Worm (Caenorhabditis elegans): ENCODE results near the gene C02F5.2.

The C02F5.2 gene

ce11 chrIII:8249381-8249780, at the start of gene C02F5.2, which contains the start of gene C02F5.10:
Gene C02F5.2 (plus strand): TSS chrIII:8249619.
Gene C02F5.10 (minus strand): TSS chrIII:8249481.
- no peak for TF ChIP-seq unc-62 (GFP tag; optimal IDR thresholded peaks at IDR 0.05)

ce11 chrIII:8201117-8201516, 48.3 kb upstream of the C02F5.2 start, which contains the start of gene unc-36:
Gene unc-36 (minus strand): TSS chrIII:8201217.
- no peak for TF ChIP-seq unc-62 (GFP tag; optimal IDR thresholded peaks at IDR 0.05)

- no peak for TF ChIP-seq unc-62 (GFP tag; optimal IDR thresholded peaks at IDR 0.05)
These were observed 47.7 kb upstream of the C02F5.2 start for ce11 chrIII:8201760-8202159.

DNA sequence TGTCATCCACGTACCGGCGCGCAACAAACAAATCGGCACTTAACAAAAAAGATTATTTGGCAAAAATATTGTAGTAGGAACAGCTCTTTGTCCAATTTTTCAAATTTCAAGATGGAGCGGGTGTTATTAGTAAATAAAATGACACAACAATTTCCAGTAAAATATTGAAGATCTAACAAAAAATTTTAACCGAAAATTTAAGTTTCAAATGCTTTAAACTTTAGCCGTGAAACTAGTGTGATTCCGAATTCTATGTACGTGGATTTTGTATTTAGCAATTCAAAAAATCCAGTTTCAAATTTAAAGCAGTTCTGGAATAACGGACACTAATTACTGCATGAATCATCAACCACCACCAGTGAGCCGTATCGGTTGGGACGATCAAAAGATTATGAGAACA, 46.7 kb upstream of the C02F5.2 start, which contains the start of gene snb-5:
Gene snb-5 (plus strand): TSS at position 301 of the 400 bp plus-strand sequence.
- TF ChIP-seq unc-62 (GFP tag; optimal IDR thresholded peaks at IDR 0.05): no peak

- no peak for TF ChIP-seq unc-62 (GFP tag; optimal IDR thresholded peaks at IDR 0.05)
These were observed 39.6 kb upstream of the C02F5.2 start, which contains the start of gene C30A5.10 for ce11 chrIII:8209775-8210174. Gene C30A5.10 (minus strand): TSS chrIII:8209875.

DNA sequence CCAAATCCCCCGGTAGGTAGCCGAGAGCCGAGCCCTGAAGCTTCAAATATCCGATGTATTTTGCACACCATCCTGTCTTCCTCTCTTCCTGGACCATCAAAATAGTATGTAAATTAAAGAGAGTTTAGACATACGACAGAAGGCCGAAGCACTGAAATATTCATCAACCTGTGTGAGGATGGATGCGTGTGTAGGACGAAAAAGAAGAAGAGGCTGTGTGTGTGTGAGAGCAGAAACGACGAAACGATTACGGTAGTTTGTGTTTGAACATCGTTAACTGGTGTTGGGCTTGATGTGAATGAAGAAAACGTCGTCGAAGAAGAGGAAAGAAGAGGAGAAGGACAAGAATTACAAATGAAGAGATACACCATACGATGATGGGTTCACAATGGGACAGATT, 37.9 kb upstream of the C02F5.2 start:
- no peak for TF ChIP-seq unc-62 (GFP tag; optimal IDR thresholded peaks at IDR 0.05)

- TF ChIP-seq unc-62 (GFP tag; optimal IDR thresholded peaks at IDR 0.05): no peak
These were observed 33.2 kb upstream of the C02F5.2 start, which contains the start of gene unc-86 for ce11 chrIII:8216224-8216623. Gene unc-86 (minus strand): TSS chrIII:8216336.

- no peak for TF ChIP-seq unc-62 (GFP tag; optimal IDR thresholded peaks at IDR 0.05)
These were observed 31.5 kb upstream of the C02F5.2 start, which contains the start of gene C30A5.16 for ce11 chrIII:8217919-8218318. Gene C30A5.16 (plus strand): TSS chrIII:8218219.

ce11 chrIII:8220081-8220480, 29.3 kb upstream of the C02F5.2 start:
- no peak for TF ChIP-seq unc-62 (GFP tag; optimal IDR thresholded peaks at IDR 0.05)

ce11 chrIII:8224769-8225168, 24.6 kb upstream of the C02F5.2 start, which contains the start of gene mob-4:
Gene mob-4 (plus strand): TSS chrIII:8225097.
- TF ChIP-seq unc-62 (GFP tag; optimal IDR thresholded peaks at IDR 0.05): no peak

DNA sequence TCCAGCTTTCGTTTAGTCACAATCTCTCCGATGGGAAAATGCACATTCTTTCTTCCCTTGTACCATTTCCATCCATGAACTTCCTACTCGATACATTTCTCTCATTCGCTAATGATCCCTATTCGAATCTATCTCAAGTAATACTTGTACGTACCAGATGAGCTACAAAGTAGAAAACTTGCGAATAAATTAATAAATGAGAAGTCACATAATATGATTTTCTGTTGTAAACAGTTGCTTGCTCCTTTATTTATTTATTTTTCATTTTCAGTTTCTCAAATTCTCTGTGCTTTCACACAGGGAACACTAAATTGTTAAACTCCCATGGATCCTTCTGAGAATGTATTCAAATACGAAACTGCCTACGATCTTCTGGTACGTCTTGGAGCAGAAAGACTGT, 23.2 kb upstream of the C02F5.2 start, which contains the start of gene rfs-1:
Gene rfs-1 (plus strand): TSS at position 301 of the 400 bp plus-strand sequence.
- no peak for TF ChIP-seq unc-62 (GFP tag; optimal IDR thresholded peaks at IDR 0.05)

ce11 chrIII:8227511-8227910, 21.9 kb upstream of the C02F5.2 start, which contains the start of gene fbxl-1:
Gene fbxl-1 (plus strand): TSS chrIII:8227830.
- no peak for TF ChIP-seq unc-62 (GFP tag; optimal IDR thresholded peaks at IDR 0.05)

DNA sequence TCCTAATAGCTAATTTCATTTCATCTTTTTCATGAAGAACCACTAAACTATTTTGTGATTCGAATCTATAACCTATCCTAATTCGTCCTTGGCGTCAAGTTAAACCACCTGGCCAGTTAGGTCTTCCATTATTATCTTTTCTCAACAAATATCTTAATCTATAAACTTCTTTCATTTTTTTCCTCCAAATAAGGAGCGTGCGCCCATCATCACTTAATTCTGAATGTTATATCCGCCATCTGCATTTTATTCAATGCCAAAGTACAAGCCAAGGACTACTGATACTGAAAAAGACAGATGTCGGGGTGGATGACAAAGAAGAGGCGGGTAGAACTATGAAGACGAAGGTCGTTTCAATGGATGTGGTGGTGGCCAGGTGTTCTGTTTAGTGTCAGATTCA, 20.5 kb upstream of the C02F5.2 start:
- no peak for TF ChIP-seq unc-62 (GFP tag; optimal IDR thresholded peaks at IDR 0.05)

- TF ChIP-seq unc-62 (GFP tag; optimal IDR thresholded peaks at IDR 0.05): no peak
These were observed 19.9 kb upstream of the C02F5.2 start for ce11 chrIII:8229480-8229879.

DNA sequence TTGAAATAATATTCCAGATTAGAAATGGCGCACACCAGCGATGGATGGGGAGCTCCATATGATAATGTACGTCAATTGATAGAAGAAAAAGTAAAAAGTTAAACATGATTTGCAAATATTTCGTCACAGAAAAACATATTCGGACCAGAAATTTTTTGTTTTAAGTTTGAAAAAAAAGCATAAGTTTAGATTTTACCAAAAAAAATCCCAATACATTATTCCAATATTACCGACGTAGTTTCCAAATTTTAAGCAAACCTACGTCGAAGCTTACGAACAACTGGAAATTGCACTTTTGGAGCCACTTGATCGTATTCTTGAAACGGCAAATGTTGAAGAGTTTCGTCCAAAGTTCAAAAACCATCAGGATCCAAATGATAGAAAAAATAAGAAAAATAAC, 16.8 kb upstream of the C02F5.2 start, which contains the start of gene henn-1:
Gene henn-1 (plus strand): TSS at position 18 of the 400 bp plus-strand sequence.
- no peak for TF ChIP-seq unc-62 (GFP tag; optimal IDR thresholded peaks at IDR 0.05)

- TF ChIP-seq unc-62 (GFP tag; optimal IDR thresholded peaks at IDR 0.05): no peak
These were observed 14.1 kb upstream of the C02F5.2 start, which contains the start of gene C02F5.14 for ce11 chrIII:8235358-8235757. Gene C02F5.14 (minus strand): TSS chrIII:8235514.

DNA sequence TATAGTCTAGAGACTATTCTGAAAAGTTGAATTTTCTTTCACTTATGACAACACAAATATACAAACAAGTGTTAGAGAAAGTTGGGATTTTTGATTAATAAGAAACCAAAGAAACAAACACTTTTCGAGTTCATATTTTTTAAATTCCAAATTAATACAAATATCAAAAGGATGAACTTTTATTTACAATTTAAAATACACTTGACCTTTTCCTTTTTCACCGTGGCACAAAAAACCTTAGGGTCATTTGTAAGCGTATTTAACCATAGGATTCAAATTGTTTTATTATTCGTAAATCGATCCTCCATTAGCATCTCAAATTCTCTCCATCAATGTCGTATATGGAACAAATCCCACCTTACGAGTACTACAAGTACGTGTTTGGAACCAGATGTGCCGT, 13.5 kb upstream of the C02F5.2 start, which contains the start of gene C02F5.5:
Gene C02F5.5 (plus strand): TSS at position 301 of the 400 bp plus-strand sequence.
- TF ChIP-seq unc-62 (GFP tag; optimal IDR thresholded peaks at IDR 0.05): no peak

All from whole organism, dauer.